Worm (Caenorhabditis elegans): Measurements from ENCODE around the gene C33C12.7.

ce11 chrII:2206064-2206722, 30.9 kb upstream of the C33C12.7 start:
- no peak for TF ChIP-seq unc-62 (GFP tag; optimal IDR thresholded peaks at IDR 0.05)
- no peak for TF ChIP-seq blmp-1 (tag; optimal IDR thresholded peaks at IDR 0.05)
- TF ChIP-seq mep-1 (tag; optimal IDR thresholded peaks at IDR 0.05): no peak
- TF ChIP-seq mab-5 (tag; optimal IDR thresholded peaks at IDR 0.05): no peak
- TF ChIP-seq bed-3 (GFP tag; optimal IDR thresholded peaks at IDR 0.05): no peak
- no peak for TF ChIP-seq nhr-28 (tag; optimal IDR thresholded peaks at IDR 0.05)

Measured in whole organism, mixed stage, embryonic.